Worm (Caenorhabditis elegans) whole organism, late embryonic: ENCODE measurements around the gene C06H5.6.
"Not testable (repeated sequence)": the region's sequence is repeated elsewhere in the genome, so short reads cannot be mapped to it uniquely, and the experiment has no call there.

Experiments used
- C08G9.2 ChIP-seq: sonication (generic microtip); optimal IDR thresholded peaks from 2 replicates; lab custom pipeline; 2016; ENCODE audit warnings: mild to moderate bottlenecking, missing genetic modification characterization, moderate library complexity, missing compliant biosample characterization
- C38D4.7 ChIP-seq: fragments of 200-800 bp; sonication (Bioruptor generic); optimal IDR thresholded peaks from 2 replicates; lab custom pipeline; 2018; ENCODE audit warnings: mild to moderate bottlenecking, missing genetic modification characterization, moderate library complexity, missing compliant biosample characterization
- T23F11.4 ChIP-seq: fragments of 200-800 bp; sonication (Bioruptor generic); optimal IDR thresholded peaks from 2 replicates; lab custom pipeline; 2018; ENCODE audit warnings: mild to moderate bottlenecking, missing genetic modification characterization, missing compliant biosample characterization
- ceh-18 ChIP-seq: sonication (generic microtip); optimal IDR thresholded peaks from 2 replicates; lab custom pipeline; 2016; ENCODE audit warnings: missing genetic modification characterization, missing compliant biosample characterization
- ceh-19 ChIP-seq: fragments of 200-800 bp; sonication (Bioruptor generic); optimal IDR thresholded peaks from 2 replicates; lab custom pipeline; 2018; ENCODE audit warnings: mild to moderate bottlenecking, missing genetic modification characterization, missing compliant biosample characterization
- ceh-2 ChIP-seq: sonication (generic microtip); optimal IDR thresholded peaks from 2 replicates; lab custom pipeline; 2016; ENCODE audit warnings: missing genotype, missing genetic modification characterization, missing compliant biosample characterization
- ceh-30 ChIP-seq: fragments of 150-350 bp; optimal IDR thresholded peaks from 2 replicates; lab custom pipeline; 2014; ENCODE audit warnings: missing biosample characterization, missing genetic modification characterization
- ceh-48 ChIP-seq: sonication (generic microtip); optimal IDR thresholded peaks from 2 replicates; lab custom pipeline; 2016; ENCODE audit warnings: missing genetic modification characterization, inconsistent platforms, missing compliant biosample characterization
- ceh-6 ChIP-seq: fragments of 200-800 bp; sonication (Bioruptor generic); optimal IDR thresholded peaks from 2 replicates; lab custom pipeline; 2018; ENCODE audit warnings: mild to moderate bottlenecking, missing genetic modification characterization, missing compliant biosample characterization
- eyg-1 ChIP-seq: sonication (generic microtip); optimal IDR thresholded peaks from 2 replicates; lab custom pipeline; 2016; ENCODE audit warnings: missing genotype, missing genetic modification characterization, missing compliant biosample characterization
- fax-1 ChIP-seq: sonication (generic microtip); optimal IDR thresholded peaks from 2 replicates; lab custom pipeline; 2016; ENCODE audit warnings: missing genotype, missing genetic modification characterization, missing compliant biosample characterization
- fkh-10 ChIP-seq: fragments of 150-350 bp; optimal IDR thresholded peaks from 2 replicates; lab custom pipeline; 2014; ENCODE audit warnings: missing biosample characterization, missing genetic modification reagents, missing genetic modification characterization
- fkh-6 ChIP-seq: sonication (generic microtip); optimal IDR thresholded peaks from 2 replicates; lab custom pipeline; 2016; ENCODE audit warnings: missing genetic modification characterization, missing compliant biosample characterization
- gmeb-2 ChIP-seq: sonication (generic microtip); optimal IDR thresholded peaks from 2 replicates; lab custom pipeline; 2016; ENCODE audit warnings: missing genetic modification characterization, inconsistent platforms, missing compliant biosample characterization
- hlh-13 ChIP-seq: fragments of 200-800 bp; sonication (Bioruptor generic); optimal IDR thresholded peaks from 2 replicates; lab custom pipeline; 2018; ENCODE audit warnings: mild to moderate bottlenecking, missing genetic modification characterization, missing compliant biosample characterization
- hlh-15 ChIP-seq: sonication (generic microtip); optimal IDR thresholded peaks from 2 replicates; lab custom pipeline; 2016; ENCODE audit warnings: missing genetic modification characterization, missing compliant biosample characterization
- hlh-30 ChIP-seq: sonication (generic microtip); optimal IDR thresholded peaks from 2 replicates; lab custom pipeline; 2017; ENCODE audit warnings: antibody characterized with exemption, missing genetic modification characterization, missing compliant biosample characterization; ENCODE audit not compliant: insufficient read depth
- hlh-6 ChIP-seq: sonication (generic microtip); optimal IDR thresholded peaks from 2 replicates; lab custom pipeline; 2016; ENCODE audit warnings: missing genotype, missing genetic modification characterization, missing compliant biosample characterization
- lim-6 ChIP-seq: sonication (generic microtip); optimal IDR thresholded peaks from 2 replicates; lab custom pipeline; 2016; ENCODE audit warnings: missing genetic modification characterization, missing compliant biosample characterization
- lin-11 ChIP-seq: fragments of 200-800 bp; sonication (Bioruptor generic); optimal IDR thresholded peaks from 2 replicates; lab custom pipeline; 2018; ENCODE audit warnings: mild to moderate bottlenecking, missing genetic modification characterization, missing compliant biosample characterization
- nfya-1 ChIP-seq: sonication (generic microtip); optimal IDR thresholded peaks from 2 replicates; lab custom pipeline; 2017; ENCODE audit warnings: missing genetic modification characterization, mild to moderate bottlenecking, missing compliant biosample characterization, antibody characterized with exemption, moderate library complexity
- nhr-232 ChIP-seq: sonication (generic microtip); optimal IDR thresholded peaks from 2 replicates; lab custom pipeline; 2016; ENCODE audit warnings: missing genetic modification characterization, missing compliant biosample characterization
- npax-4 ChIP-seq: sonication (generic microtip); optimal IDR thresholded peaks from 2 replicates; lab custom pipeline; 2016; ENCODE audit warnings: missing genetic modification characterization, missing compliant biosample characterization
- rnt-1 ChIP-seq: sonication (generic microtip); optimal IDR thresholded peaks from 2 replicates; lab custom pipeline; 2016; ENCODE audit warnings: missing genetic modification characterization, missing compliant biosample characterization
- sox-2 ChIP-seq: fragments of 200-800 bp; sonication (Bioruptor generic); IDR thresholded peaks from 2 replicates; pipeline ENCODE4 v1.3.6; 2022; ENCODE audit warnings: missing genetic modification reagents, missing genetic modification characterization, missing compliant biosample characterization
- syd-9 ChIP-seq: sonication (generic microtip); optimal IDR thresholded peaks from 2 replicates; lab custom pipeline; 2016; ENCODE audit warnings: mild to moderate bottlenecking, missing genetic modification characterization, moderate library complexity, missing compliant biosample characterization
- tbx-2 ChIP-seq: sonication (generic microtip); optimal IDR thresholded peaks from 2 replicates; lab custom pipeline; 2016; ENCODE audit warnings: missing genetic modification characterization, missing compliant biosample characterization
- tbx-7 ChIP-seq: sonication (generic microtip); optimal IDR thresholded peaks from 2 replicates; lab custom pipeline; 2016; ENCODE audit warnings: missing genotype, missing genetic modification characterization, missing compliant biosample characterization
- unc-3 ChIP-seq, 2 experiments: fragments of 200-800 bp in 1 of 2; sonication (Bioruptor generic) in 1 of 2; sonication (generic microtip) in 1 of 2; conservative IDR thresholded peaks in 1 of 2; optimal IDR thresholded peaks in 1 of 2; 2 replicates each; pipeline versions ENCODE4 v1.3.6 to Lab custom; 2016 to 2022; ENCODE audit warnings: missing compliant biosample characterization in 2 of 2, missing genetic modification characterization in 2 of 2, missing genetic modification reagents in 1 of 2

The C06H5.6 gene

ce11 chrV:17899503-17899902, 10.7 kb upstream of the C06H5.6 start, which contains the start of gene fbxa-157:
Gene fbxa-157, plus strand, starts transcription at chrV:17899803.
- TF ChIP-seq sox-2 (GFP tag; lab: Robert Waterston, UW) (no peak), unc-3 (GFP tag; conservative IDR thresholded peaks at IDR 0.05; lab: Robert Waterston, UW) (no peak), unc-3 (tag; optimal IDR thresholded peaks at IDR 0.05; lab: Kevin White, UChicago) (no peak)
- TF ChIP-seq, all 69 proteins: peak for 0

ce11 chrV:17897646-17898045, 8.9 kb upstream of the C06H5.6 start, which contains the start of gene C06H5.13:
Gene C06H5.13, minus strand, starts transcription at chrV:17897746.
- TF ChIP-seq npax-4; tbx-2 (tag; lab: Kevin White, UChicago); tbx-7: not testable (repeated sequence)

- TF ChIP-seq fkh-10 (no peak), syd-9 (tag; lab: Kevin White, UChicago) (no peak), eyg-1 (tag; lab: Kevin White, UChicago) (no peak), ceh-19 (GFP tag; lab: Kevin White, UChicago) (no peak), gmeb-2 (tag; lab: Kevin White, UChicago) (no peak), ceh-2 (no peak), lim-6 (no peak), C08G9.2 (tag; lab: Kevin White, UChicago) (no peak), fkh-6 (tag; lab: Kevin White, UChicago) (no peak), nhr-232 (tag; lab: Kevin White, UChicago) (no peak), rnt-1 (tag; lab: Kevin White, UChicago) (no peak), C38D4.7 (GFP tag; lab: Kevin White, UChicago) (no peak), ceh-18 (no peak), nfya-1 (tag; lab: Kevin White, UChicago) (no peak), hlh-6 (tag; lab: Kevin White, UChicago) (no peak)
- TF ChIP-seq, all 69 proteins: peak for 0
Observed at ce11 chrV:17896736-17897353, 8.1 kb upstream of the C06H5.6 start, which contains the start of gene fbxa-156. Gene fbxa-156, minus strand, starts transcription at chrV:17896786.

ce11 chrV:17894485-17894884, 5.7 kb upstream of the C06H5.6 start, which contains the start of gene C06H5.12:
Gene C06H5.12, plus strand, starts transcription at chrV:17894785.
- not testable (repeated sequence) for TF ChIP-seq hlh-15 (tag; lab: Kevin White, UChicago); hlh-30 (tag; lab: Kevin White, UChicago); T23F11.4 (GFP tag; lab: Kevin White, UChicago)
- TF ChIP-seq, all 69 proteins: peak for 0; not testable (repeated sequence) for 69

ce11 chrV:17893959-17894358, 5.2 kb upstream of the C06H5.6 start, which contains the start of gene C06H5.11:
Gene C06H5.11, minus strand, starts transcription at chrV:17894059.
- TF ChIP-seq nhr-232 (tag; lab: Kevin White, UChicago); ceh-48 (tag; lab: Kevin White, UChicago); sox-2 (GFP tag; lab: Robert Waterston, UW): not testable (repeated sequence)

- no peak for TF ChIP-seq fax-1 (tag; lab: Kevin White, UChicago)
- TF ChIP-seq hlh-13 (GFP tag; lab: Kevin White, UChicago) = no peak
- no peak for TF ChIP-seq gmeb-2 (tag; lab: Kevin White, UChicago)
- TF ChIP-seq ceh-19 (GFP tag; lab: Kevin White, UChicago) = no peak
- TF ChIP-seq eyg-1 (tag; lab: Kevin White, UChicago) = no peak
- TF ChIP-seq ceh-2 = no peak
- TF ChIP-seq ceh-30 (tag; lab: Kevin White, UChicago) = no peak
Observed at ce11 chrV:17891317-17891716, 2.5 kb upstream of the C06H5.6 start.

ce11 chrV:17871049-17871448, 17.7 kb downstream of the C06H5.6 start, which contains the start of gene phf-14:
Gene phf-14, plus strand, starts transcription at chrV:17871393.
- TF ChIP-seq lin-11 (tag; lab: Kevin White, UChicago) (no peak), nfya-1 (tag; lab: Kevin White, UChicago) (peak; percentile 3), ceh-6 (no peak)
- TF ChIP-seq, all 69 proteins: peak for 1
